Worm (Caenorhabditis elegans) whole organism, L2 larva: ENCODE measurements around the gene nrsn-1.

ENCODE experiments used
- C34F6.9 ChIP-seq: fragments of 150-350 bp; optimal IDR thresholded peaks from 2 replicates; lab custom pipeline; 2014; ENCODE audit warnings: missing biosample characterization, missing genetic modification characterization
- F13H6.1 ChIP-seq: sonication (generic microtip); optimal IDR thresholded peaks from 2 replicates; lab custom pipeline; 2016; ENCODE audit warnings: missing genetic modification characterization, missing compliant biosample characterization
- R02D3.7 ChIP-seq: fragments of 150-350 bp; optimal IDR thresholded peaks from 2 replicates; lab custom pipeline; 2014; ENCODE audit warnings: missing biosample characterization, missing genetic modification characterization
- Y55F3AM.14 ChIP-seq: fragments of 200-800 bp; sonication (Bioruptor generic); optimal IDR thresholded peaks from 2 replicates; lab custom pipeline; 2018; ENCODE audit warnings: mild to moderate bottlenecking, missing genetic modification characterization, missing compliant biosample characterization
- ZK546.5 ChIP-seq: sonication (generic microtip); optimal IDR thresholded peaks from 2 replicates; lab custom pipeline; 2017; ENCODE audit warnings: missing biosample characterization, missing genetic modification characterization
- alr-1 ChIP-seq: fragments of 150-350 bp; optimal IDR thresholded peaks from 2 replicates; lab custom pipeline; 2014; ENCODE audit warnings: missing biosample characterization, missing genetic modification characterization
- aly-2 ChIP-seq: fragments of 150-350 bp; optimal IDR thresholded peaks from 2 replicates; lab custom pipeline; 2014; ENCODE audit warnings: missing biosample characterization, missing genetic modification characterization
- ama-1 ChIP-seq: fragments of 150-350 bp; optimal IDR thresholded peaks from 2 replicates; lab custom pipeline; 2018; ENCODE audit warnings: inconsistent platforms
- blmp-1 ChIP-seq: sonication (generic microtip); optimal IDR thresholded peaks from 2 replicates; lab custom pipeline; 2017; ENCODE audit warnings: missing genetic modification characterization, mild to moderate bottlenecking, missing compliant biosample characterization, antibody characterized with exemption, moderate library complexity; ENCODE audit not compliant: insufficient read depth
- ceh-16 ChIP-seq: fragments of 150-350 bp; optimal IDR thresholded peaks from 2 replicates; lab custom pipeline; 2014; ENCODE audit warnings: missing biosample characterization, missing genetic modification characterization
- ceh-82 ChIP-seq: fragments of 150-350 bp; optimal IDR thresholded peaks from 2 replicates; lab custom pipeline; 2014; ENCODE audit warnings: missing biosample characterization, missing genetic modification characterization
- crh-2 ChIP-seq: sonication (generic microtip); optimal IDR thresholded peaks from 2 replicates; lab custom pipeline; 2017; ENCODE audit warnings: missing biosample characterization, missing genetic modification characterization
- dmd-4 ChIP-seq: sonication (generic microtip); optimal IDR thresholded peaks from 2 replicates; lab custom pipeline; 2017; ENCODE audit warnings: missing biosample characterization, missing genetic modification characterization
- egl-27 ChIP-seq: sonication (generic microtip); optimal IDR thresholded peaks from 3 replicates; lab custom pipeline; 2017; ENCODE audit warnings: missing biosample characterization, missing genetic modification reagents, missing genetic modification characterization
- elt-1 ChIP-seq: fragments of 150-350 bp; optimal IDR thresholded peaks from 2 replicates; lab custom pipeline; 2014; ENCODE audit warnings: missing biosample characterization, missing genetic modification characterization
- elt-3 ChIP-seq: sonication (generic microtip); optimal IDR thresholded peaks from 2 replicates; lab custom pipeline; 2017; ENCODE audit warnings: missing biosample characterization, missing genetic modification characterization
- fos-1 ChIP-seq: fragments of 150-350 bp; optimal IDR thresholded peaks from 2 replicates; lab custom pipeline; 2014; ENCODE audit warnings: missing biosample characterization, missing genetic modification characterization
- gmeb-1 ChIP-seq: fragments of 150-350 bp; optimal IDR thresholded peaks from 2 replicates; lab custom pipeline; 2014; ENCODE audit warnings: missing biosample characterization, missing genetic modification characterization
- lin-11 ChIP-seq: fragments of 150-350 bp; sonication (generic microtip); optimal IDR thresholded peaks from 2 replicates; lab custom pipeline; 2014; ENCODE audit warnings: missing biosample characterization, missing genetic modification characterization, inconsistent platforms, mixed read lengths
- lin-13 ChIP-seq: fragments of 150-350 bp; optimal IDR thresholded peaks from 2 replicates; lab custom pipeline; 2014; ENCODE audit warnings: missing biosample characterization, missing genetic modification reagents, missing genetic modification characterization
- lin-39 ChIP-seq: fragments of 150-350 bp; optimal IDR thresholded peaks from 2 replicates; lab custom pipeline; 2014; ENCODE audit warnings: missing biosample characterization, missing genetic modification reagents, missing genetic modification characterization
- lsy-2 ChIP-seq, 2 experiments: fragments of 150-350 bp in 1 of 2; sonication (generic microtip) in 1 of 2; optimal IDR thresholded peaks; 2 replicates each; lab custom pipeline; 2014 to 2017; ENCODE audit warnings: missing biosample characterization in 2 of 2, missing genetic modification characterization in 2 of 2
- mab-5 ChIP-seq: fragments of 150-350 bp; optimal IDR thresholded peaks from 2 replicates; lab custom pipeline; 2014; ENCODE audit warnings: missing biosample characterization, missing genetic modification characterization
- mbf-1 ChIP-seq: sonication (generic microtip); optimal IDR thresholded peaks from 2 replicates; lab custom pipeline; 2017; ENCODE audit warnings: missing biosample characterization, missing genetic modification characterization
- mdl-1 ChIP-seq, 2 experiments: fragments of 150-350 bp in 1 of 2; sonication (generic microtip) in 1 of 2; optimal IDR thresholded peaks; 2 replicates each; lab custom pipeline; 2017; ENCODE audit warnings: missing biosample characterization in 2 of 2, missing genetic modification characterization in 2 of 2
- nhr-10 ChIP-seq: sonication (generic microtip); optimal IDR thresholded peaks from 2 replicates; lab custom pipeline; 2017; ENCODE audit warnings: missing biosample characterization, missing genetic modification characterization
- nhr-11 ChIP-seq: fragments of 150-350 bp; optimal IDR thresholded peaks from 2 replicates; lab custom pipeline; 2014; ENCODE audit warnings: missing biosample characterization, missing genetic modification characterization
- nhr-12 ChIP-seq: fragments of 150-350 bp; optimal IDR thresholded peaks from 2 replicates; lab custom pipeline; 2014; ENCODE audit warnings: missing biosample characterization, missing genetic modification characterization
- nhr-129 ChIP-seq: fragments of 150-350 bp; optimal IDR thresholded peaks from 2 replicates; lab custom pipeline; 2014; ENCODE audit warnings: missing biosample characterization, missing genetic modification characterization
- nhr-21 ChIP-seq: fragments of 150-350 bp; optimal IDR thresholded peaks from 2 replicates; lab custom pipeline; 2014; ENCODE audit warnings: missing biosample characterization, missing genetic modification characterization
- nhr-23 ChIP-seq: fragments of 150-350 bp; optimal IDR thresholded peaks from 2 replicates; lab custom pipeline; 2014; ENCODE audit warnings: missing biosample characterization, missing genetic modification reagents, missing genetic modification characterization
- nhr-237 ChIP-seq: fragments of 150-350 bp; optimal IDR thresholded peaks from 2 replicates; lab custom pipeline; 2014; ENCODE audit warnings: missing biosample characterization, missing genetic modification characterization
- nhr-25 ChIP-seq: fragments of 150-350 bp; sonication (generic microtip); optimal IDR thresholded peaks from 3 replicates; lab custom pipeline; 2014; ENCODE audit warnings: missing biosample characterization, missing genetic modification characterization
- nhr-6 ChIP-seq: fragments of 150-350 bp; optimal IDR thresholded peaks from 2 replicates; lab custom pipeline; 2014; ENCODE audit warnings: missing biosample characterization, missing genetic modification characterization
- nhr-77 ChIP-seq: fragments of 150-350 bp; optimal IDR thresholded peaks from 2 replicates; lab custom pipeline; 2014; ENCODE audit warnings: missing biosample characterization, missing genetic modification characterization
- peb-1 ChIP-seq: fragments of 150-350 bp; optimal IDR thresholded peaks from 2 replicates; lab custom pipeline; 2014; ENCODE audit warnings: missing biosample characterization, missing genetic modification characterization
- sem-4 ChIP-seq: fragments of 150-350 bp; optimal IDR thresholded peaks from 2 replicates; lab custom pipeline; 2014; ENCODE audit warnings: missing biosample characterization, missing genetic modification reagents, missing genetic modification characterization
- skn-1 ChIP-seq: sonication (generic microtip); optimal IDR thresholded peaks from 2 replicates; lab custom pipeline; 2017; ENCODE audit warnings: missing biosample characterization, missing genetic modification characterization
- sma-3 ChIP-seq: sonication (generic microtip); optimal IDR thresholded peaks from 2 replicates; lab custom pipeline; 2016; ENCODE audit warnings: missing genetic modification reagents, missing genetic modification characterization, missing compliant biosample characterization
- sma-9 ChIP-seq, 2 experiments: fragments of 150-350 bp in 1 of 2; sonication (generic microtip) in 1 of 2; optimal IDR thresholded peaks; 2 replicates each; lab custom pipeline; 2014 to 2016; ENCODE audit warnings: missing genetic modification characterization in 2 of 2, mild to moderate bottlenecking in 1 of 2, missing biosample characterization in 1 of 2, missing compliant biosample characterization in 1 of 2, missing genetic modification reagents in 1 of 2, moderate library complexity in 1 of 2
- snpc-4 ChIP-seq: fragments of 150-350 bp; optimal IDR thresholded peaks from 2 replicates; lab custom pipeline; 2014; ENCODE audit warnings: missing biosample characterization, missing genetic modification characterization
- unc-39 ChIP-seq: fragments of 150-350 bp; optimal IDR thresholded peaks from 2 replicates; lab custom pipeline; 2014; ENCODE audit warnings: missing biosample characterization, missing genetic modification characterization
- unc-55 ChIP-seq: fragments of 150-350 bp; sonication (generic microtip); optimal IDR thresholded peaks from 3 replicates; lab custom pipeline; 2014; ENCODE audit warnings: missing biosample characterization, missing genetic modification reagents, missing genetic modification characterization
- unc-62 ChIP-seq: fragments of 150-350 bp; optimal IDR thresholded peaks from 2 replicates; lab custom pipeline; 2014; ENCODE audit warnings: missing biosample characterization, missing genetic modification reagents, missing genetic modification characterization
- zag-1 ChIP-seq: fragments of 150-350 bp; optimal IDR thresholded peaks from 2 replicates; lab custom pipeline; 2014; ENCODE audit warnings: missing biosample characterization, missing genetic modification characterization
- ztf-1 ChIP-seq: fragments of 200-800 bp; sonication (Bioruptor generic); conservative IDR thresholded peaks from 2 replicates; pipeline ENCODE4 v1.3.6; 2022; ENCODE audit warnings: missing genetic modification characterization, missing compliant biosample characterization
- ztf-11 ChIP-seq: sonication (generic microtip); optimal IDR thresholded peaks from 2 replicates; lab custom pipeline; 2017; ENCODE audit warnings: missing biosample characterization, missing genetic modification characterization
- ztf-4 ChIP-seq: fragments of 150-350 bp; optimal IDR thresholded peaks from 2 replicates; lab custom pipeline; 2014; ENCODE audit warnings: missing biosample characterization, missing genetic modification characterization

nrsn-1 gene

ce11 chrV:3759419-3759915 is 43.7 kb upstream of the nrsn-1 start, which contains the start of gene chk-1 (continued):
- no peak for TF ChIP-seq elt-1
- TF ChIP-seq nhr-25 (tag; lab: Kevin White, UChicago) = peak; percentile 61
- TF ChIP-seq nhr-129 (tag; lab: Kevin White, UChicago) = peak; percentile 58
- no peak for TF ChIP-seq nhr-77
- TF ChIP-seq aly-2 (tag; lab: Kevin White, UChicago) = no peak
- no peak for TF ChIP-seq elt-3 (tag; lab: Kevin White, UChicago)
- TF ChIP-seq mbf-1 (tag; lab: Kevin White, UChicago) = no peak
- TF ChIP-seq egl-27 (tag; lab: Kevin White, UChicago) = no peak
- no peak for TF ChIP-seq lin-39 (tag; lab: Kevin White, UChicago)
- TF ChIP-seq blmp-1 (tag; lab: Kevin White, UChicago) = no peak
- TF ChIP-seq mab-5 = peak; percentile 12
- TF ChIP-seq nhr-237 (tag; lab: Kevin White, UChicago) = no peak
- no peak for TF ChIP-seq lin-13 (GFP tag; lab: Kevin White, UChicago)
- TF ChIP-seq ama-1 (lab: Kevin White, UChicago) = no peak
- TF ChIP-seq nhr-12 (tag; lab: Kevin White, UChicago) = no peak
- no peak for TF ChIP-seq nhr-10
- TF ChIP-seq lsy-2 (tag; optimal IDR thresholded peaks at IDR 0.05; lab: Kevin White, UChicago) = peak; percentile 30 to 83
- TF ChIP-seq lin-11 (tag; lab: Kevin White, UChicago) = peak; percentile 40
- TF ChIP-seq Y55F3AM.14 (GFP tag; lab: Kevin White, UChicago) = no peak
- no peak for TF ChIP-seq ceh-82 (tag; lab: Kevin White, UChicago)

- TF ChIP-seq nhr-23 (tag; lab: Kevin White, UChicago) (no peak), elt-1 (no peak), ama-1 (lab: Kevin White, UChicago) (no peak), unc-39 (tag; lab: Kevin White, UChicago) (no peak), skn-1 (no peak), blmp-1 (tag; lab: Kevin White, UChicago) (no peak), nhr-25 (tag; lab: Kevin White, UChicago) (peak; percentile 38), elt-3 (tag; lab: Kevin White, UChicago) (no peak), lin-39 (tag; lab: Kevin White, UChicago) (no peak), aly-2 (tag; lab: Kevin White, UChicago) (no peak), ztf-1 (GFP tag; lab: Robert Waterston, UW) (no peak), mab-5 (no peak), sma-3 (GFP tag; lab: Kevin White, UChicago) (no peak), nhr-21 (tag; lab: Kevin White, UChicago) (peak; percentile 18), egl-27 (tag; lab: Kevin White, UChicago) (no peak), snpc-4 (tag; lab: Kevin White, UChicago) (no peak), dmd-4 (tag; lab: Kevin White, UChicago) (no peak), sem-4 (tag; lab: Kevin White, UChicago) (no peak), ztf-4 (tag; lab: Kevin White, UChicago) (no peak), F13H6.1 (peak; percentile 44), ztf-11 (tag; lab: Kevin White, UChicago) (no peak), lin-13 (GFP tag; lab: Kevin White, UChicago) (no peak), unc-62 (GFP tag; lab: Kevin White, UChicago) (no peak), lin-11 (tag; lab: Kevin White, UChicago) (no peak), nhr-129 (tag; lab: Kevin White, UChicago) (no peak), C34F6.9 (tag; lab: Kevin White, UChicago) (peak; percentile 46), nhr-77 (no peak), nhr-11 (no peak), Y55F3AM.14 (GFP tag; lab: Kevin White, UChicago) (no peak), mdl-1 (tag; optimal IDR thresholded peaks at IDR 0.05; lab: Kevin White, UChicago) (no peak), nhr-6 (tag; lab: Kevin White, UChicago) (no peak), unc-55 (GFP tag; lab: Kevin White, UChicago) (peak; percentile 28), mbf-1 (tag; lab: Kevin White, UChicago) (no peak), ceh-16 (tag; lab: Kevin White, UChicago) (no peak), ZK546.5 (tag; lab: Kevin White, UChicago) (no peak), nhr-12 (tag; lab: Kevin White, UChicago) (no peak), gmeb-1 (tag; lab: Kevin White, UChicago) (peak; percentile 41), R02D3.7 (tag; lab: Kevin White, UChicago) (no peak), crh-2 (peak; percentile 44), fos-1 (no peak), sma-9 (GFP tag; optimal IDR thresholded peaks at IDR 0.05; lab: Kevin White, UChicago) (no peak), sma-9 (tag; optimal IDR thresholded peaks at IDR 0.05; lab: Kevin White, UChicago) (no peak), nhr-10 (no peak), nhr-237 (tag; lab: Kevin White, UChicago) (no peak), peb-1 (tag; lab: Kevin White, UChicago) (no peak), alr-1 (no peak), zag-1 (tag; lab: Kevin White, UChicago) (no peak), ceh-82 (tag; lab: Kevin White, UChicago) (no peak), lsy-2 (tag; optimal IDR thresholded peaks at IDR 0.05; lab: Kevin White, UChicago) (peak in 1 of 2 experiments; percentile 43)
Measured at ce11 chrV:3756887-3757286, 41.1 kb upstream of the nrsn-1 start, which contains the start of gene gid-7. Gene gid-7 (minus strand): TSS chrV:3757074.
